Fruit fly (Drosophila melanogaster): ENCODE data around the gene FucTD.
A peak's percentile ranks its signal among the peaks of the same experiment; 100 is the strongest.

The FucTD gene

dm6 chr3L:1414032-1414431 lies 2.0 kb upstream of the FucTD start (continued):
- no peak for TF ChIP-seq CG11902 (GFP tag; optimal IDR thresholded peaks at IDR 0.05)
- peak; percentile 12 for TF ChIP-seq CG8319 (GFP tag; optimal IDR thresholded peaks at IDR 0.05)
- peak; percentile 3 for TF ChIP-seq CG4318 (GFP tag; optimal IDR thresholded peaks at IDR 0.05)
- no peak for TF ChIP-seq Hr38 (GFP tag; optimal IDR thresholded peaks at IDR 0.05)
- no peak for TF ChIP-seq CG9139 (GFP tag; optimal IDR thresholded peaks at IDR 0.05)
- TF ChIP-seq lz (GFP tag; optimal IDR thresholded peaks at IDR 0.05): peak; percentile 38
- peak; percentile 73 for TF ChIP-seq Eip78C (GFP tag)
- no peak for TF ChIP-seq fkh (GFP tag; optimal IDR thresholded peaks at IDR 0.05)
- TF ChIP-seq Lpt (GFP tag; optimal IDR thresholded peaks at IDR 0.05): no peak
- no peak for TF ChIP-seq CG10669 (GFP tag; optimal IDR thresholded peaks at IDR 0.05)
- no peak for TF ChIP-seq achi (GFP tag; optimal IDR thresholded peaks at IDR 0.05)
- TF ChIP-seq CG7368 (GFP tag; optimal IDR thresholded peaks at IDR 0.05): no peak
- TF ChIP-seq dsx (GFP tag; optimal IDR thresholded peaks at IDR 0.05; ENCODE audit: poor library complexity, severe bottlenecking): peak; percentile 61
- TF ChIP-seq Ets96B (tag; optimal IDR thresholded peaks at IDR 0.05): no peak
- TF ChIP-seq Smox (GFP tag; optimal IDR thresholded peaks at IDR 0.05): peak; percentile 12
- TF ChIP-seq eg (GFP tag; IDR thresholded peaks at IDR 0.05): peak; percentile 36; the same call in 1 of the 3 replicates
- peak; percentile 52 for TF ChIP-seq Sox14 (GFP tag; optimal IDR thresholded peaks at IDR 0.05)
- TF ChIP-seq Ets21C (GFP tag; optimal IDR thresholded peaks at IDR 0.05): no peak
- TF ChIP-seq CG8632 (GFP tag; optimal IDR thresholded peaks at IDR 0.05): peak; percentile 56
- TF ChIP-seq topi (GFP tag; optimal IDR thresholded peaks at IDR 0.05): no peak

dm6 chr3L:1417898-1418297 lies 1.9 kb downstream of the FucTD start:
- TF ChIP-seq svp (GFP tag) (peak; percentile 64), Met (GFP tag; optimal IDR thresholded peaks at IDR 0.05) (peak; percentile 13), Hr39 (GFP tag; optimal IDR thresholded peaks at IDR 0.05) (peak; percentile 4), vri (GFP tag; optimal IDR thresholded peaks at IDR 0.05) (no peak), Eip78C (GFP tag) (peak; percentile 49)

DNA sequence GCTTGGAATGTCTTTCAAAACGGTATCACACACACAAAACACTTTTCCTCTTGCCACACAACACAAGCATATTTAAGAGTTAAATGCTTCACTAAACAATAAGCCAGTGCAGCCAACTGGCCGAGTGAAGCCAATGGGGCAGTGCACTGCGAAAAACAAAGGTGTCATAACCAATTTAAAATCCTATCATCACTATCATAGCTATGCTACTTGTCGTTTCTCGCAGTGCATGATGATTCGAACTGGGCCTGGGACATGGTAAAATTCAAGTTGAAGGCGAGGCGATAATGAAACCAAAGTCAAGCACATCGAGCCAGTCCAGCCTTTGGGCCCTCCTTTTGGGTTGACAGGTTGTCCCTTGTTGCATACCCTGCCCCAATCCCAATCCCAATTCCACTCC lies 2.8 kb downstream of the FucTD start:
- TF ChIP-seq CG7368 (GFP tag; optimal IDR thresholded peaks at IDR 0.05) (no peak), pdm3 (GFP tag; optimal IDR thresholded peaks at IDR 0.05) (peak; percentile 5), CG10631 (GFP tag; optimal IDR thresholded peaks at IDR 0.05) (peak; percentile 20), Eip78C (GFP tag) (peak; percentile 69), Met (GFP tag; optimal IDR thresholded peaks at IDR 0.05) (peak; percentile 13), Smox (GFP tag; optimal IDR thresholded peaks at IDR 0.05) (peak; percentile 22), lz (GFP tag; optimal IDR thresholded peaks at IDR 0.05) (no peak), spab (GFP tag; optimal IDR thresholded peaks at IDR 0.05) (peak; percentile 32), esn (GFP tag; optimal IDR thresholded peaks at IDR 0.05) (no peak), Hr39 (GFP tag; optimal IDR thresholded peaks at IDR 0.05) (peak; percentile 8), fkh (GFP tag; optimal IDR thresholded peaks at IDR 0.05) (no peak), salr (GFP tag; optimal IDR thresholded peaks at IDR 0.05) (peak in 1 of 2 experiments; percentile 3), CG6808 (GFP tag; optimal IDR thresholded peaks at IDR 0.05) (peak; percentile 32), CG1621 (tag; optimal IDR thresholded peaks at IDR 0.05) (no peak), CG6276 (GFP tag; optimal IDR thresholded peaks at IDR 0.05) (no peak), Hr38 (GFP tag; optimal IDR thresholded peaks at IDR 0.05) (no peak), CG32006 (GFP tag; optimal IDR thresholded peaks at IDR 0.05) (peak; percentile 41), svp (GFP tag) (peak; percentile 52), CG9139 (GFP tag; optimal IDR thresholded peaks at IDR 0.05) (no peak), CG3919 (GFP tag; optimal IDR thresholded peaks at IDR 0.05) (no peak), Hr4 (GFP tag; optimal IDR thresholded peaks at IDR 0.05) (no peak), Ets96B (tag; optimal IDR thresholded peaks at IDR 0.05) (peak; percentile 30), CG8632 (GFP tag; optimal IDR thresholded peaks at IDR 0.05) (no peak), cyc (GFP tag; optimal IDR thresholded peaks at IDR 0.05) (no peak), achi (GFP tag; optimal IDR thresholded peaks at IDR 0.05) (peak; percentile 8), ss (GFP tag; optimal IDR thresholded peaks at IDR 0.05) (peak; percentile 5 to 60), net (GFP tag; optimal IDR thresholded peaks at IDR 0.05) (peak; percentile 18), fd59A (GFP tag; optimal IDR thresholded peaks at IDR 0.05) (peak; percentile 12), Gug (GFP tag; IDR thresholded peaks at IDR 0.05) (0 out of 2 replicates have a peak, but pooled peaks have one; percentile 8), Blimp-1 (GFP tag; optimal IDR thresholded peaks at IDR 0.05) (no peak), CG4318 (GFP tag; optimal IDR thresholded peaks at IDR 0.05) (peak; percentile 19), acj6 (GFP tag; optimal IDR thresholded peaks at IDR 0.05) (peak; percentile 30), CG31627 (GFP tag; optimal IDR thresholded peaks at IDR 0.05) (peak; percentile 9), dsx (GFP tag; optimal IDR thresholded peaks at IDR 0.05; ENCODE audit: poor library complexity, severe bottlenecking) (peak; percentile 44), CG6854 (GFP tag; optimal IDR thresholded peaks at IDR 0.05) (no peak), CG8319 (GFP tag; optimal IDR thresholded peaks at IDR 0.05) (no peak), CG3032 (tag; optimal IDR thresholded peaks at IDR 0.05) (peak; percentile 41), Sox15 (GFP tag; optimal IDR thresholded peaks at IDR 0.05) (no peak)

Measured in whole organism, prepupa.